Worm (Caenorhabditis elegans): ENCODE results near the gene vps-24.

DNA sequence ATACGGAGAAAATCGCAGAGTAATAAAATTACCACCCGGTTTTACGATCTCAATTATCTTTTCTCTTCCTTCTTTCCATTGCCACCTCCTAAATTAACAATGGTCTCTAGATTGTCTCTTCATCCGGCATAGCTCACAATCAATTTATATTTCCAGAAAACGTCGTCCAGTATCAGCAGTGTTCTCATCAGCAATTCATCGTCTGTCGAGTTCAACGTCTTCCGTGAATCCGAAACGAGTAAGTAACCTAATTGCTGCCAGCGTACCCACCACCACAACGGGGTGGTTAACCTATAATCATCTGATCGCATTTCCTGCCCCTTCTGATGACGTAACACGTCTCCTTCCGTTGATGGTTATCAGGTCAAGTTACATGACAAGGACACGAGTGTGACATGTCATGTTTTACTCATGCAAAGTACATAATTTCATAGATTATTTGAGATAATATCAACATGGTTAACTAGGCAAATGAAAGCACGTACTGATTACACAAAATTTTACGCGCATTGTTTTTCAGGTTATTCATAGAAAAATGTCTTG is 7.8 kb upstream of the vps-24 start:
- TF ChIP-seq klf-2 (GFP tag; conservative IDR thresholded peaks at IDR 0.05) (no peak), ztf-29 (GFP tag; IDR thresholded peaks at IDR 0.05) (no peak), ztf-23 (GFP tag; IDR thresholded peaks at IDR 0.05) (no peak), T22C8.4 (GFP tag; IDR thresholded peaks at IDR 0.05) (no peak), med-1 (GFP tag; optimal IDR thresholded peaks at IDR 0.05; ENCODE audit: insufficient read depth) (no peak), flt-1 (GFP tag; IDR thresholded peaks at IDR 0.05) (no peak), cog-1 (tag; optimal IDR thresholded peaks at IDR 0.05) (no peak), ref-1 (GFP tag; conservative IDR thresholded peaks at IDR 0.05) (no peak), tab-1 (GFP tag; IDR thresholded peaks at IDR 0.05) (no peak)
